Fruit fly (Drosophila melanogaster) whole organism, adult: ENCODE measurements around the gene CG32568.

Experiments used
- CG11617 ChIP-seq: fragments of 200-800 bp; sonication (Bioruptor generic); optimal IDR thresholded peaks from 2 replicates; lab custom pipeline; 2017; ENCODE audit warnings: mild to moderate bottlenecking, missing biosample characterization, missing genetic modification reagents, missing genetic modification characterization
- CG12768 ChIP-seq: fragments of 200-800 bp; sonication (Bioruptor generic); optimal IDR thresholded peaks from 2 replicates; lab custom pipeline; 2017; ENCODE audit warnings: missing biosample characterization, missing genetic modification characterization, mild to moderate bottlenecking, moderate library complexity, missing genetic modification reagents
- CG1620 ChIP-seq: fragments of 200-800 bp; sonication (Bioruptor generic); optimal IDR thresholded peaks from 2 replicates; lab custom pipeline; 2016; ENCODE audit warnings: missing biosample characterization, missing genetic modification characterization
- CG33017 ChIP-seq: fragments of 200-800 bp; sonication (Bioruptor generic); optimal IDR thresholded peaks from 2 replicates; lab custom pipeline; 2018; ENCODE audit warnings: missing biosample characterization, mild to moderate bottlenecking, missing genetic modification characterization, moderate library complexity
- CG5204 ChIP-seq: fragments of 200-800 bp; sonication (Bioruptor generic); optimal IDR thresholded peaks from 2 replicates; lab custom pipeline; 2016; ENCODE audit warnings: missing biosample characterization, missing genetic modification characterization
- Hr96 ChIP-seq: fragments of 200-800 bp; sonication (Bioruptor generic); optimal IDR thresholded peaks from 2 replicates; lab custom pipeline; 2016; ENCODE audit warnings: missing biosample characterization, missing genetic modification characterization
- Mnt ChIP-seq: fragments of 200-800 bp; sonication (Bioruptor generic); optimal IDR thresholded peaks from 2 replicates; lab custom pipeline; 2016; ENCODE audit warnings: missing biosample characterization, mild to moderate bottlenecking, missing genetic modification characterization
- bab1 ChIP-seq: fragments of 200-800 bp; sonication (Bioruptor generic); optimal IDR thresholded peaks from 3 replicates; lab custom pipeline; 2019; ENCODE audit warnings: missing biosample characterization, mild to moderate bottlenecking, missing genetic modification characterization, moderate library complexity
- kay ChIP-seq: fragments of 200-800 bp; sonication (Bioruptor generic); peaks from one replicate; lab custom pipeline; 2016; ENCODE audit warnings: missing biosample characterization, missing genetic modification characterization, borderline replicate concordance

dm6 chrX:16691440-16691839, 49.3 kb upstream of the CG32568 start:
- TF ChIP-seq kay, result no peak
- TF ChIP-seq CG11617 (GFP tag; lab: Kevin White, UChicago), result no peak
- peak; percentile 66 for TF ChIP-seq bab1 (GFP tag; lab: Kevin White, UChicago)
- TF ChIP-seq CG5204 (GFP tag; lab: Kevin White, UChicago), result peak; percentile 54
- no peak for TF ChIP-seq CG1620
- no peak for TF ChIP-seq Hr96 (GFP tag; lab: Kevin White, UChicago)
- no peak for TF ChIP-seq Mnt (GFP tag; lab: Kevin White, UChicago)
- peak; percentile 61 for TF ChIP-seq CG33017 (tag; lab: Kevin White, UChicago)
- peak; percentile 42 for TF ChIP-seq CG12768
